Worm (Caenorhabditis elegans) whole organism, L1 larva: ENCODE data around the gene E04D5.5.

ENCODE experiments used
- C04F5.9 ChIP-seq: sonication (generic microtip); optimal IDR thresholded peaks from 2 replicates; lab custom pipeline; 2016; ENCODE audit warnings: missing genetic modification characterization, missing compliant biosample characterization
- C16A3.4 ChIP-seq: fragments of 150-350 bp; optimal IDR thresholded peaks from 2 replicates; lab custom pipeline; 2014; ENCODE audit warnings: missing biosample characterization, missing genetic modification characterization
- Y116A8C.19 ChIP-seq: sonication (generic microtip); optimal IDR thresholded peaks from 2 replicates; lab custom pipeline; 2016; ENCODE audit warnings: missing compliant biosample characterization, missing genetic modification characterization, borderline replicate concordance
- alr-1 ChIP-seq: fragments of 200-800 bp; sonication (Bioruptor generic); optimal IDR thresholded peaks from 2 replicates; lab custom pipeline; 2018; ENCODE audit warnings: borderline replicate concordance, mild to moderate bottlenecking, missing genetic modification characterization, missing compliant biosample characterization
- aly-2 ChIP-seq: fragments of 150-350 bp; optimal IDR thresholded peaks from 2 replicates; lab custom pipeline; 2014; ENCODE audit warnings: missing biosample characterization, missing genetic modification characterization
- blmp-1 ChIP-seq: fragments of 150-350 bp; optimal IDR thresholded peaks from 2 replicates; lab custom pipeline; 2014; ENCODE audit warnings: missing biosample characterization, missing genetic modification characterization
- ceh-63 ChIP-seq: fragments of 200-800 bp; sonication (Bioruptor generic); optimal IDR thresholded peaks from 2 replicates; lab custom pipeline; 2018; ENCODE audit warnings: mild to moderate bottlenecking, missing genetic modification characterization, missing compliant biosample characterization
- ceh-8 ChIP-seq: fragments of 200-800 bp; sonication (Bioruptor generic); optimal IDR thresholded peaks from 2 replicates; lab custom pipeline; 2018; ENCODE audit warnings: mild to moderate bottlenecking, missing genetic modification characterization, moderate library complexity, missing compliant biosample characterization
- ceh-82 ChIP-seq, 3 experiments: fragments of 150-350 bp in 1 of 3; sonication (generic microtip) in 2 of 3; optimal IDR thresholded peaks; 2 replicates each; lab custom pipeline; 2014 to 2017; ENCODE audit warnings: missing biosample characterization in 3 of 3, missing genetic modification characterization in 3 of 3
- ceh-90 ChIP-seq: sonication (generic microtip); optimal IDR thresholded peaks from 2 replicates; lab custom pipeline; 2016; ENCODE audit warnings: missing genetic modification characterization, missing compliant biosample characterization
- dpl-1 ChIP-seq, 3 experiments: fragments of 150-350 bp in 2 of 3; sonication (generic microtip) in 1 of 3; optimal IDR thresholded peaks; 2 replicates each; lab custom pipeline; 2014 to 2017; ENCODE audit warnings: missing biosample characterization in 3 of 3, missing genetic modification characterization in 3 of 3, missing genetic modification reagents in 3 of 3
- dsc-1 ChIP-seq: sonication (generic microtip); optimal IDR thresholded peaks from 2 replicates; lab custom pipeline; 2016; ENCODE audit warnings: mild to moderate bottlenecking, missing genetic modification characterization, missing compliant biosample characterization
- efl-3 ChIP-seq: fragments of 200-800 bp; sonication (Bioruptor generic); optimal IDR thresholded peaks from 2 replicates; lab custom pipeline; 2018; ENCODE audit warnings: mild to moderate bottlenecking, missing genetic modification characterization, missing compliant biosample characterization
- egl-27 ChIP-seq, 2 experiments: fragments of 150-350 bp in 1 of 2; sonication (generic microtip); optimal IDR thresholded peaks; 3 replicates each; lab custom pipeline; 2017 to 2018; ENCODE audit warnings: missing biosample characterization in 2 of 2, missing genetic modification characterization in 2 of 2, missing genetic modification reagents in 2 of 2
- elt-3 ChIP-seq, 6 experiments: fragments of 150-350 bp in 1 of 6; sonication (generic microtip); optimal IDR thresholded peaks; 2 replicates each; lab custom pipeline; 2017 to 2018; ENCODE audit warnings: missing biosample characterization in 6 of 6, missing genetic modification characterization in 6 of 6, inconsistent platforms in 1 of 6
- fkh-10 ChIP-seq: sonication (generic microtip); optimal IDR thresholded peaks from 2 replicates; lab custom pipeline; 2017; ENCODE audit warnings: missing biosample characterization, missing genetic modification reagents, missing genetic modification characterization
- fkh-4 ChIP-seq: sonication (generic microtip); optimal IDR thresholded peaks from 2 replicates; lab custom pipeline; 2016; ENCODE audit warnings: missing compliant biosample characterization, missing genetic modification characterization, borderline replicate concordance
- fkh-8 ChIP-seq: sonication (generic microtip); optimal IDR thresholded peaks from 2 replicates; lab custom pipeline; 2016; ENCODE audit warnings: mild to moderate bottlenecking, missing genetic modification characterization, missing compliant biosample characterization
- hpl-2 ChIP-seq: fragments of 150-350 bp; optimal IDR thresholded peaks from 2 replicates; lab custom pipeline; 2014; ENCODE audit warnings: missing biosample characterization, missing genetic modification reagents, missing genetic modification characterization
- isw-1 ChIP-seq: fragments of 200-800 bp; sonication (Bioruptor generic); IDR thresholded peaks from 2 replicates; pipeline ENCODE4 v1.3.6; 2022; ENCODE audit warnings: missing genetic modification characterization, missing compliant biosample characterization
- jun-1 ChIP-seq: fragments of 150-350 bp; optimal IDR thresholded peaks from 2 replicates; lab custom pipeline; 2014; ENCODE audit warnings: missing biosample characterization, missing genetic modification reagents, missing genetic modification characterization
- lin-13 ChIP-seq: fragments of 150-350 bp; optimal IDR thresholded peaks from 2 replicates; lab custom pipeline; 2014; ENCODE audit warnings: missing biosample characterization, missing genetic modification reagents, missing genetic modification characterization
- lin-35 ChIP-seq, 2 experiments: fragments of 150-350 bp; optimal IDR thresholded peaks; 2 replicates each; lab custom pipeline; 2014; ENCODE audit warnings: missing biosample characterization in 2 of 2, missing genetic modification characterization in 2 of 2, missing genetic modification reagents in 2 of 2
- lin-39 ChIP-seq: fragments of 150-350 bp; optimal IDR thresholded peaks from 2 replicates; lab custom pipeline; 2014; ENCODE audit warnings: missing biosample characterization, missing genetic modification reagents, missing genetic modification characterization
- lsy-2 ChIP-seq, 2 experiments: fragments of 150-350 bp; optimal IDR thresholded peaks; 2 replicates each; lab custom pipeline; 2014; ENCODE audit warnings: missing biosample characterization in 2 of 2, missing genetic modification characterization in 2 of 2
- mab-9 ChIP-seq: fragments of 200-800 bp; sonication (Bioruptor generic); IDR thresholded peaks from 2 replicates; pipeline ENCODE4 v1.3.6; 2022; ENCODE audit warnings: missing genetic modification reagents, missing genetic modification characterization, missing compliant biosample characterization
- mef-2 ChIP-seq: fragments of 150-350 bp; optimal IDR thresholded peaks from 2 replicates; lab custom pipeline; 2014; ENCODE audit warnings: missing biosample characterization, missing genetic modification characterization
- mep-1 ChIP-seq: fragments of 150-350 bp; optimal IDR thresholded peaks from 2 replicates; lab custom pipeline; 2014; ENCODE audit warnings: missing biosample characterization, missing genetic modification characterization
- nhr-11 ChIP-seq: fragments of 150-350 bp; optimal IDR thresholded peaks from 2 replicates; lab custom pipeline; 2014; ENCODE audit warnings: missing biosample characterization, missing genetic modification characterization
- nhr-12 ChIP-seq: sonication (generic microtip); optimal IDR thresholded peaks from 2 replicates; lab custom pipeline; 2017; ENCODE audit warnings: missing biosample characterization, missing genetic modification characterization
- nhr-19 ChIP-seq: fragments of 200-800 bp; sonication (Bioruptor generic); conservative IDR thresholded peaks from 2 replicates; pipeline ENCODE4 v1.3.6; 2022; ENCODE audit warnings: missing genetic modification characterization, missing compliant biosample characterization
- nhr-20 ChIP-seq: sonication (generic microtip); optimal IDR thresholded peaks from 2 replicates; lab custom pipeline; 2016; ENCODE audit warnings: mild to moderate bottlenecking, missing genetic modification characterization, missing compliant biosample characterization
- nhr-237 ChIP-seq: fragments of 150-350 bp; optimal IDR thresholded peaks from 2 replicates; lab custom pipeline; 2014; ENCODE audit warnings: missing biosample characterization, missing genetic modification characterization
- nhr-47 ChIP-seq: sonication (generic microtip); optimal IDR thresholded peaks from 2 replicates; lab custom pipeline; 2016; ENCODE audit warnings: mild to moderate bottlenecking, missing genetic modification characterization, moderate library complexity, missing compliant biosample characterization
- nhr-71 ChIP-seq: sonication (generic microtip); optimal IDR thresholded peaks from 2 replicates; lab custom pipeline; 2016; ENCODE audit warnings: mild to moderate bottlenecking, missing genetic modification characterization, moderate library complexity, missing compliant biosample characterization
- nhr-76 ChIP-seq: sonication (generic microtip); optimal IDR thresholded peaks from 2 replicates; lab custom pipeline; 2017; ENCODE audit warnings: missing biosample characterization, missing genetic modification characterization
- nhr-85 ChIP-seq: sonication (generic microtip); peaks from one replicate; lab custom pipeline; 2016; ENCODE audit warnings: missing genetic modification characterization, inconsistent platforms, missing compliant biosample characterization
- pqm-1 ChIP-seq: sonication (generic microtip); optimal IDR thresholded peaks from 3 replicates; lab custom pipeline; 2017; ENCODE audit warnings: missing biosample characterization, missing genetic modification characterization
- rnt-1 ChIP-seq: sonication (generic microtip); optimal IDR thresholded peaks from 2 replicates; lab custom pipeline; 2016; ENCODE audit warnings: mild to moderate bottlenecking, missing genetic modification characterization, moderate library complexity, missing compliant biosample characterization
- skn-1 ChIP-seq: fragments of 150-350 bp; optimal IDR thresholded peaks from 2 replicates; lab custom pipeline; 2014; ENCODE audit warnings: missing biosample characterization, missing genetic modification characterization
- snpc-4 ChIP-seq: fragments of 150-350 bp; optimal IDR thresholded peaks from 2 replicates; lab custom pipeline; 2014; ENCODE audit warnings: missing biosample characterization, missing genetic modification characterization
- snu-23 ChIP-seq: sonication (generic microtip); optimal IDR thresholded peaks from 2 replicates; lab custom pipeline; 2016; ENCODE audit warnings: missing genetic modification characterization, missing compliant biosample characterization
- sup-37 ChIP-seq: fragments of 200-800 bp; sonication (Bioruptor generic); optimal IDR thresholded peaks from 2 replicates; lab custom pipeline; 2018; ENCODE audit warnings: mild to moderate bottlenecking, missing genetic modification characterization, missing compliant biosample characterization
- swsn-7 ChIP-seq: sonication (generic microtip); optimal IDR thresholded peaks from 2 replicates; lab custom pipeline; 2016; ENCODE audit warnings: missing genetic modification characterization, missing compliant biosample characterization
- tbx-2 ChIP-seq: sonication (generic microtip); optimal IDR thresholded peaks from 2 replicates; lab custom pipeline; 2016; ENCODE audit warnings: missing genetic modification characterization, missing compliant biosample characterization
- tlp-1 ChIP-seq: fragments of 150-350 bp; optimal IDR thresholded peaks from 2 replicates; lab custom pipeline; 2014; ENCODE audit warnings: missing biosample characterization, missing genetic modification characterization
- unc-62 ChIP-seq: fragments of 150-350 bp; optimal IDR thresholded peaks from 2 replicates; lab custom pipeline; 2014; ENCODE audit warnings: missing biosample characterization, missing genetic modification reagents, missing genetic modification characterization
- unc-86 ChIP-seq: sonication (generic microtip); optimal IDR thresholded peaks from 2 replicates; lab custom pipeline; 2016; ENCODE audit warnings: missing genetic modification characterization, missing compliant biosample characterization
- zag-1 ChIP-seq: fragments of 150-350 bp; optimal IDR thresholded peaks from 2 replicates; lab custom pipeline; 2014; ENCODE audit warnings: missing biosample characterization, missing genetic modification characterization
- ztf-11 ChIP-seq, 2 experiments: sonication (generic microtip); optimal IDR thresholded peaks; 2 replicates each; lab custom pipeline; 2016 to 2017; ENCODE audit warnings: missing genetic modification characterization in 2 of 2, missing biosample characterization in 1 of 2, missing compliant biosample characterization in 1 of 2

The E04D5.5 gene

DNA sequence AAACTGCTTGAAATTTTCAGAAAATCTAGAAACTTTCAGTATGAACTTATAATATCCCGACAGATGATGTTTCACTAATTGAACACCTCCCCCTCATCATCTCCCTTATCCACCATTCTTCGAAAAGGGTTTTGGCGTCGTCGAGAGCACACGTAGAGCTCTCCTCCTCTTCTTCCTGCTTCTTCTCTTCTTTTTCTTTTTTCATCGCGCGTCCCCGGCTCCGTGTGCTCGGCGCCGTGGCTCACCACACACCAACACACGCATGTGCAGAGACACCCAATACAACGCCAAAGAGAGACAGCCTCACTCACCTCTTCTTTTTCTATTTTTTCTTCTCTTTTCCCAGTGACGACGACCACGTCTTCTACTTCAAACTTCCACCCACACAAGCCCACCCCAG lies 31.5 kb upstream of the E04D5.5 start (continued):
- TF ChIP-seq fkh-8 (tag; lab: Kevin White, UChicago) (peak; percentile 80), unc-62 (GFP tag; lab: Kevin White, UChicago) (no peak), nhr-12 (tag; lab: Kevin White, UChicago) (no peak), nhr-76 (tag; lab: Kevin White, UChicago) (no peak), mep-1 (tag; lab: Kevin White, UChicago) (no peak), isw-1 (no peak), snpc-4 (tag; lab: Kevin White, UChicago) (no peak), ceh-63 (GFP tag; lab: Kevin White, UChicago) (no peak), swsn-7 (peak; percentile 0), sup-37 (no peak), nhr-85 (tag; lab: Kevin White, UChicago) (peak; percentile 13), nhr-19 (no peak), ceh-8 (GFP tag; lab: Kevin White, UChicago) (no peak), dsc-1 (tag; lab: Kevin White, UChicago) (peak; percentile 51)

ce11 chrII:10382247-10382646 lies 28.8 kb upstream of the E04D5.5 start:
- no peak for TF ChIP-seq nhr-11 (tag; lab: Kevin White, UChicago)
- TF ChIP-seq tlp-1: no peak
- TF ChIP-seq elt-3 (tag; optimal IDR thresholded peaks at IDR 0.05; lab: Kevin White, UChicago): no peak
- TF ChIP-seq lin-35 (GFP tag; optimal IDR thresholded peaks at IDR 0.05; lab: Kevin White, UChicago): peak; percentile 54 to 59
- TF ChIP-seq mab-9 (GFP tag; lab: Robert Waterston, UW): no peak
- TF ChIP-seq fkh-8 (tag; lab: Kevin White, UChicago): no peak
- no peak for TF ChIP-seq nhr-237 (tag; lab: Kevin White, UChicago)
- TF ChIP-seq skn-1 (tag; lab: Kevin White, UChicago): no peak
- TF ChIP-seq nhr-19: peak; percentile 66
- no peak for TF ChIP-seq alr-1 (tag; lab: Kevin White, UChicago)
- peak in 1 of 2 experiments; percentile 50 for TF ChIP-seq ztf-11 (tag; optimal IDR thresholded peaks at IDR 0.05; lab: Kevin White, UChicago)
- TF ChIP-seq dpl-1 (GFP tag; optimal IDR thresholded peaks at IDR 0.05; lab: Kevin White, UChicago): peak; percentile 15 to 27 (median 27)
- TF ChIP-seq sup-37: no peak
- no peak for TF ChIP-seq pqm-1 (tag; lab: Kevin White, UChicago)
- no peak for TF ChIP-seq lin-39
- TF ChIP-seq nhr-47 (tag; lab: Kevin White, UChicago): peak; percentile 53
- peak; percentile 60 for TF ChIP-seq rnt-1 (tag; lab: Kevin White, UChicago)
- peak; percentile 97 for TF ChIP-seq nhr-85 (tag; lab: Kevin White, UChicago)
- TF ChIP-seq ceh-8 (GFP tag; lab: Kevin White, UChicago): no peak
- TF ChIP-seq Y116A8C.19 (tag; lab: Kevin White, UChicago): no peak
- peak; percentile 28 for TF ChIP-seq tbx-2 (tag; lab: Kevin White, UChicago)
- peak; percentile 11 for TF ChIP-seq snpc-4 (tag; lab: Kevin White, UChicago)
- TF ChIP-seq nhr-71: peak; percentile 64
- TF ChIP-seq hpl-2: no peak
- peak; percentile 20 for TF ChIP-seq lin-13 (GFP tag; lab: Kevin White, UChicago)
- TF ChIP-seq unc-86 (tag; lab: Kevin White, UChicago): no peak
- no peak for TF ChIP-seq ceh-90 (tag; lab: Kevin White, UChicago)
- TF ChIP-seq lsy-2 (tag; optimal IDR thresholded peaks at IDR 0.05; lab: Kevin White, UChicago): peak; percentile 11 to 65
- no peak for TF ChIP-seq mef-2 (tag; lab: Kevin White, UChicago)
- no peak for TF ChIP-seq C04F5.9
- TF ChIP-seq zag-1 (tag; lab: Kevin White, UChicago): no peak
- TF ChIP-seq efl-3 (GFP tag; lab: Kevin White, UChicago): peak; percentile 98
- no peak for TF ChIP-seq fkh-4
- peak; percentile 62 for TF ChIP-seq nhr-20 (tag; lab: Kevin White, UChicago)
- TF ChIP-seq ceh-82 (tag; optimal IDR thresholded peaks at IDR 0.05; lab: Kevin White, UChicago): peak in 2 of 3 experiments; percentile 30 to 49
- peak; percentile 42 for TF ChIP-seq mep-1 (tag; lab: Kevin White, UChicago)
- no peak for TF ChIP-seq nhr-12 (tag; lab: Kevin White, UChicago)
- no peak for TF ChIP-seq aly-2 (tag; lab: Kevin White, UChicago)
- TF ChIP-seq jun-1 (tag; lab: Kevin White, UChicago): no peak
- TF ChIP-seq ceh-63 (GFP tag; lab: Kevin White, UChicago): no peak
- TF ChIP-seq nhr-76 (tag; lab: Kevin White, UChicago): no peak
- TF ChIP-seq blmp-1 (tag; lab: Kevin White, UChicago): peak; percentile 72
- peak; percentile 27 for TF ChIP-seq C16A3.4 (tag; lab: Kevin White, UChicago)
- peak; percentile 70 for TF ChIP-seq snu-23 (GFP tag; lab: Kevin White, UChicago)
- TF ChIP-seq dsc-1 (tag; lab: Kevin White, UChicago): no peak
- no peak for TF ChIP-seq fkh-10 (GFP tag; lab: Kevin White, UChicago)
- TF ChIP-seq egl-27 (tag; optimal IDR thresholded peaks at IDR 0.05; lab: Kevin White, UChicago): peak in 1 of 2 experiments; percentile 39
